Fruit fly (Drosophila melanogaster): ENCODE data around the gene Fum3.

dm6 chr3L:11415382-11415781, 50.3 kb downstream of the Fum3 start:
- TF ChIP-seq fd102C (GFP tag; optimal IDR thresholded peaks at IDR 0.05) (peak; percentile 5), CG2129 (GFP tag; IDR thresholded peaks at IDR 0.05; ENCODE audit: partially characterized antibody) (no peak)

Measured in whole organism, embryonic.